Worm (Caenorhabditis elegans) whole organism, early embryonic: ENCODE measurements around the gene T10B10.4.

ENCODE experiments used
- B0310.2 ChIP-seq: sonication (generic microtip); optimal IDR thresholded peaks from 2 replicates; lab custom pipeline; 2016; ENCODE audit warnings: mild to moderate bottlenecking, missing genetic modification characterization, missing compliant biosample characterization
- F13C5.2 ChIP-seq: sonication (generic microtip); optimal IDR thresholded peaks from 2 replicates; lab custom pipeline; 2017; ENCODE audit warnings: mild to moderate bottlenecking, missing genetic modification characterization, inconsistent platforms, missing compliant biosample characterization
- aly-1 ChIP-seq: sonication (generic microtip); optimal IDR thresholded peaks from 2 replicates; lab custom pipeline; 2016; ENCODE audit warnings: missing genetic modification characterization, missing compliant biosample characterization
- ama-1 ChIP-seq: fragments of 150-350 bp; optimal IDR thresholded peaks from 2 replicates; lab custom pipeline; 2014
- ceh-13 ChIP-seq: fragments of 200-800 bp; sonication (Bioruptor generic); optimal IDR thresholded peaks from 2 replicates; lab custom pipeline; 2018; ENCODE audit warnings: mild to moderate bottlenecking, missing genetic modification characterization, missing compliant biosample characterization
- ceh-36 ChIP-seq: sonication (generic microtip); optimal IDR thresholded peaks from 2 replicates; lab custom pipeline; 2016; ENCODE audit warnings: missing genetic modification characterization, inconsistent platforms, missing compliant biosample characterization
- ets-7 ChIP-seq: sonication (generic microtip); optimal IDR thresholded peaks from 2 replicates; lab custom pipeline; 2016; ENCODE audit warnings: missing genotype, missing genetic modification characterization, missing compliant biosample characterization
- flt-1 ChIP-seq: fragments of 200-800 bp; sonication (Bioruptor generic); IDR thresholded peaks from 2 replicates; pipeline ENCODE4 v1.3.6; 2022; ENCODE audit warnings: missing genetic modification characterization, missing compliant biosample characterization
- hmbx-1 ChIP-seq: sonication (generic microtip); optimal IDR thresholded peaks from 2 replicates; lab custom pipeline; 2016; ENCODE audit warnings: mild to moderate bottlenecking, missing genetic modification characterization, missing compliant biosample characterization
- hmg-4 ChIP-seq: fragments of 200-800 bp; sonication (Bioruptor generic); optimal IDR thresholded peaks from 2 replicates; lab custom pipeline; 2018; ENCODE audit warnings: mild to moderate bottlenecking, missing genetic modification characterization, missing compliant biosample characterization
- hnd-1 ChIP-seq: sonication (generic microtip); optimal IDR thresholded peaks from 2 replicates; lab custom pipeline; 2016; ENCODE audit warnings: missing genetic modification characterization, missing compliant biosample characterization
- pes-1 ChIP-seq: fragments of 200-800 bp; sonication (Bioruptor generic); IDR thresholded peaks from 2 replicates; pipeline ENCODE4 v1.3.6; 2022; ENCODE audit warnings: missing genetic modification reagents, missing genetic modification characterization, missing compliant biosample characterization
- scrt-1 ChIP-seq: fragments of 200-800 bp; sonication (Bioruptor generic); IDR thresholded peaks from 2 replicates; pipeline ENCODE4 v1.3.6; 2022; ENCODE audit warnings: missing genetic modification characterization, missing compliant biosample characterization
- sea-1 ChIP-seq: fragments of 200-800 bp; sonication (Bioruptor generic); conservative IDR thresholded peaks from 2 replicates; pipeline ENCODE4 v1.3.6; 2022; ENCODE audit warnings: missing genetic modification characterization, missing compliant biosample characterization
- tbx-11 ChIP-seq: fragments of 200-800 bp; sonication (Bioruptor generic); IDR thresholded peaks from 2 replicates; pipeline ENCODE4 v1.3.6; 2022; ENCODE audit warnings: missing genetic modification characterization, missing compliant biosample characterization
- tbx-37 ChIP-seq: fragments of 200-800 bp; sonication (Bioruptor generic); conservative IDR thresholded peaks from 2 replicates; pipeline ENCODE4 v1.3.6; 2022; ENCODE audit warnings: missing genetic modification reagents, missing genetic modification characterization, missing compliant biosample characterization
- tra-4 ChIP-seq: sonication (generic microtip); optimal IDR thresholded peaks from 2 replicates; lab custom pipeline; 2017; ENCODE audit warnings: missing genetic modification characterization, missing compliant biosample characterization

T10B10.4 gene

ce11 chrX:15189823-15190222 lies at the start of gene T10B10.4:
Gene T10B10.4 (plus strand): TSS chrX:15190123.
- TF ChIP-seq tbx-37 (GFP tag; lab: Robert Waterston, UW) (no peak), tra-4 (tag; lab: Kevin White, UChicago) (no peak), B0310.2 (tag; lab: Kevin White, UChicago) (no peak), ama-1 (lab: Kevin White, UChicago) (no peak), aly-1 (tag; lab: Kevin White, UChicago) (no peak), flt-1 (GFP tag; lab: Robert Waterston, UW) (no peak), ceh-36 (tag; lab: Kevin White, UChicago) (no peak), F13C5.2 (tag; lab: Kevin White, UChicago) (no peak), pes-1 (GFP tag; lab: Robert Waterston, UW) (no peak), hmg-4 (GFP tag; lab: Kevin White, UChicago) (no peak), scrt-1 (no peak), sea-1 (GFP tag; lab: Robert Waterston, UW) (no peak)

- TF ChIP-seq F13C5.2 (tag; lab: Kevin White, UChicago) (no peak), tbx-37 (GFP tag; lab: Robert Waterston, UW) (no peak), aly-1 (tag; lab: Kevin White, UChicago) (no peak), sea-1 (GFP tag; lab: Robert Waterston, UW) (no peak), pes-1 (GFP tag; lab: Robert Waterston, UW) (peak; percentile 69), hnd-1 (tag; lab: Kevin White, UChicago) (no peak), tra-4 (tag; lab: Kevin White, UChicago) (no peak), flt-1 (GFP tag; lab: Robert Waterston, UW) (0 out of 2 replicates have a peak, but pooled peaks have one; percentile 49), ama-1 (lab: Kevin White, UChicago) (no peak), B0310.2 (tag; lab: Kevin White, UChicago) (no peak), scrt-1 (no peak), tbx-11 (no peak), hmg-4 (GFP tag; lab: Kevin White, UChicago) (no peak), hmbx-1 (no peak), ets-7 (no peak)
These were observed 43.3 kb upstream of the T10B10.4 start for ce11 chrX:15146415-15147210.

ce11 chrX:15147640-15148039 lies 42.3 kb upstream of the T10B10.4 start, which contains the start of gene unc-7:
Gene unc-7 (minus strand): TSS chrX:15147740.
- no peak for TF ChIP-seq B0310.2 (tag; lab: Kevin White, UChicago)
- no peak for TF ChIP-seq hmbx-1
- TF ChIP-seq ceh-13 (GFP tag; lab: Kevin White, UChicago) = no peak
- TF ChIP-seq sea-1 (GFP tag; lab: Robert Waterston, UW) = no peak
- TF ChIP-seq aly-1 (tag; lab: Kevin White, UChicago) = no peak
- TF ChIP-seq ets-7 = no peak
- no peak for TF ChIP-seq ceh-36 (tag; lab: Kevin White, UChicago)
- TF ChIP-seq pes-1 (GFP tag; lab: Robert Waterston, UW) = no peak
- no peak for TF ChIP-seq hnd-1 (tag; lab: Kevin White, UChicago)
- TF ChIP-seq hmg-4 (GFP tag; lab: Kevin White, UChicago) = no peak

- TF ChIP-seq hmg-4 (GFP tag; lab: Kevin White, UChicago) (no peak), ets-7 (no peak), tra-4 (tag; lab: Kevin White, UChicago) (no peak), B0310.2 (tag; lab: Kevin White, UChicago) (no peak), tbx-37 (GFP tag; lab: Robert Waterston, UW) (no peak), sea-1 (GFP tag; lab: Robert Waterston, UW) (no peak), tbx-11 (no peak), hnd-1 (tag; lab: Kevin White, UChicago) (no peak), aly-1 (tag; lab: Kevin White, UChicago) (no peak), flt-1 (GFP tag; lab: Robert Waterston, UW) (no peak), scrt-1 (no peak), ama-1 (lab: Kevin White, UChicago) (no peak), ceh-13 (GFP tag; lab: Kevin White, UChicago) (no peak), pes-1 (GFP tag; lab: Robert Waterston, UW) (no peak), hmbx-1 (no peak), ceh-36 (tag; lab: Kevin White, UChicago) (no peak), F13C5.2 (tag; lab: Kevin White, UChicago) (no peak)
These were observed 41.5 kb upstream of the T10B10.4 start for ce11 chrX:15148389-15148788.

- TF ChIP-seq F13C5.2 (tag; lab: Kevin White, UChicago) = no peak
- no peak for TF ChIP-seq ceh-13 (GFP tag; lab: Kevin White, UChicago)
- TF ChIP-seq aly-1 (tag; lab: Kevin White, UChicago) = no peak
- TF ChIP-seq ceh-36 (tag; lab: Kevin White, UChicago) = no peak
- TF ChIP-seq hmg-4 (GFP tag; lab: Kevin White, UChicago) = no peak
- TF ChIP-seq flt-1 (GFP tag; lab: Robert Waterston, UW) = no peak
- no peak for TF ChIP-seq tbx-11
- no peak for TF ChIP-seq tra-4 (tag; lab: Kevin White, UChicago)
- TF ChIP-seq B0310.2 (tag; lab: Kevin White, UChicago) = no peak
These were observed 41.1 kb upstream of the T10B10.4 start for ce11 chrX:15148831-15149230.

ce11 chrX:15155054-15155453 lies 34.9 kb upstream of the T10B10.4 start:
- no peak for TF ChIP-seq aly-1 (tag; lab: Kevin White, UChicago)
- no peak for TF ChIP-seq ama-1 (lab: Kevin White, UChicago)
- no peak for TF ChIP-seq tbx-11
- TF ChIP-seq ets-7 = no peak
- no peak for TF ChIP-seq hmbx-1
- TF ChIP-seq sea-1 (GFP tag; lab: Robert Waterston, UW) = no peak
- TF ChIP-seq F13C5.2 (tag; lab: Kevin White, UChicago) = no peak
- TF ChIP-seq pes-1 (GFP tag; lab: Robert Waterston, UW) = no peak
- TF ChIP-seq flt-1 (GFP tag; lab: Robert Waterston, UW) = no peak
- TF ChIP-seq ceh-13 (GFP tag; lab: Kevin White, UChicago) = no peak
- no peak for TF ChIP-seq hnd-1 (tag; lab: Kevin White, UChicago)
- TF ChIP-seq ceh-36 (tag; lab: Kevin White, UChicago) = no peak
- no peak for TF ChIP-seq tra-4 (tag; lab: Kevin White, UChicago)
- no peak for TF ChIP-seq tbx-37 (GFP tag; lab: Robert Waterston, UW)
- TF ChIP-seq hmg-4 (GFP tag; lab: Kevin White, UChicago) = no peak
- no peak for TF ChIP-seq scrt-1
